Fruit fly (Drosophila melanogaster): Measurements from ENCODE around the gene CG43077.

- TF ChIP-seq CG6792 (GFP tag; optimal IDR thresholded peaks at IDR 0.05) (no peak), Sox15 (GFP tag; optimal IDR thresholded peaks at IDR 0.05) (no peak), net (GFP tag; optimal IDR thresholded peaks at IDR 0.05) (no peak), Lpt (GFP tag; optimal IDR thresholded peaks at IDR 0.05) (no peak), CG7368 (GFP tag; optimal IDR thresholded peaks at IDR 0.05) (no peak), Ets21C (GFP tag; optimal IDR thresholded peaks at IDR 0.05) (no peak)
Observed at dm6 chrX:17090585-17090984, 22.3 kb upstream of the CG43077 start.

Data from whole organism, prepupa.